Worm (Caenorhabditis elegans) whole organism, L2 larva: ENCODE results near the gene ltd-1.

Experiments
- alr-1 ChIP-seq: fragments of 150-350 bp; optimal IDR thresholded peaks from 2 replicates; lab custom pipeline; 2014; ENCODE audit warnings: missing biosample characterization, missing genetic modification characterization
- aly-2 ChIP-seq: fragments of 150-350 bp; optimal IDR thresholded peaks from 2 replicates; lab custom pipeline; 2014; ENCODE audit warnings: missing biosample characterization, missing genetic modification characterization
- ama-1 ChIP-seq: fragments of 150-350 bp; optimal IDR thresholded peaks from 2 replicates; lab custom pipeline; 2018; ENCODE audit warnings: inconsistent platforms
- elt-1 ChIP-seq: fragments of 150-350 bp; optimal IDR thresholded peaks from 2 replicates; lab custom pipeline; 2014; ENCODE audit warnings: missing biosample characterization, missing genetic modification characterization
- mab-5 ChIP-seq: fragments of 150-350 bp; optimal IDR thresholded peaks from 2 replicates; lab custom pipeline; 2014; ENCODE audit warnings: missing biosample characterization, missing genetic modification characterization
- nhr-25 ChIP-seq: fragments of 150-350 bp; sonication (generic microtip); optimal IDR thresholded peaks from 3 replicates; lab custom pipeline; 2014; ENCODE audit warnings: missing biosample characterization, missing genetic modification characterization
- sem-4 ChIP-seq: fragments of 150-350 bp; optimal IDR thresholded peaks from 2 replicates; lab custom pipeline; 2014; ENCODE audit warnings: missing biosample characterization, missing genetic modification reagents, missing genetic modification characterization
- snpc-4 ChIP-seq: fragments of 150-350 bp; optimal IDR thresholded peaks from 2 replicates; lab custom pipeline; 2014; ENCODE audit warnings: missing biosample characterization, missing genetic modification characterization
- unc-62 ChIP-seq: fragments of 150-350 bp; optimal IDR thresholded peaks from 2 replicates; lab custom pipeline; 2014; ENCODE audit warnings: missing biosample characterization, missing genetic modification reagents, missing genetic modification characterization
- ztf-11 ChIP-seq: sonication (generic microtip); optimal IDR thresholded peaks from 2 replicates; lab custom pipeline; 2017; ENCODE audit warnings: missing biosample characterization, missing genetic modification characterization

DNA sequence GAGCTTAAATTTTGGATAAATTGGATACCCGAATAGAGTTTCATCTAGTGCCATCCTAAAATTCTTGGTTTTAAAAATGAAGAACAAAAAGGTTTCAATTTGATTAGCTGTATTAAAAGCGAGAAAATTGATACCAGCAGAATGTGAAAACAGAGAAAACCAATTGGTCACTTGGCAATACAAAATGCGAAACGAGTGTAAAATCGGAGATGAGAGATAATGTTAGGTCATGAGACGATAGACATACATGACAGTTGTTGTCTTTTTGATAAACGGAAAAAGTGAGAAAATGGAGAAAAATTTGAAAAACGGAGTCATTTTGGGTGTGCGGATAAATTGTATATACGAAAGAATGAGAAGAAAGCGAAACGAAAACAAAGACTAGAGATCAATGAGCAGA lies 12.4 kb upstream of the ltd-1 start, which contains the start of gene sfxn-5:
- TF ChIP-seq nhr-25 (tag; lab: Kevin White, UChicago) (no peak), ztf-11 (tag; lab: Kevin White, UChicago) (no peak), aly-2 (tag; lab: Kevin White, UChicago) (no peak), alr-1 (no peak), sem-4 (tag; lab: Kevin White, UChicago) (no peak), elt-1 (tag; lab: Kevin White, UChicago) (no peak), ama-1 (lab: Kevin White, UChicago) (no peak), unc-62 (GFP tag; lab: Kevin White, UChicago) (no peak), snpc-4 (tag; lab: Kevin White, UChicago) (no peak), mab-5 (tag; lab: Kevin White, UChicago) (no peak)
